Worm (Caenorhabditis elegans): ENCODE measurements around the gene F44D12.2.

DNA sequence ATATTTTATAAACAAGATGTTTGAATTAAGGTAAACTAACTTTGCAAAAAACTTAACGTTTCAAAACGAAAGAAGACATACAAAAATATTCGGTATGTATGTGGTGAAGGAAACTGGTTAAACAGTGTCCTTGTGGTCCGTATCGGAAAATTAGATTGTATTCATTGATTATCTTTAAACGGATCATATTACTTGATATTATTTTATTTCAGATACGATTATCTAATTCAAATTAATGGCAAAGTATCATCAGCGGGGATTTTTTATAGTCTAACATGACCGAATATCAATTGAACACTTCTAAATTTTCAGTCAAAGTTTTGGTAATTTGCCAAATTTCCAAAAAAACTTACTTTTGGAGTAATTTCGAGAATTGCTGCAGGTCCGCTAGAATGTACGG lies 10.7 kb downstream of the F44D12.2 start, which contains the start of gene C47E12.13:
- TF ChIP-seq lin-13 (tag; optimal IDR thresholded peaks at IDR 0.05) (no peak), ces-1 (GFP tag; optimal IDR thresholded peaks at IDR 0.05) (no peak), ceh-83 (GFP tag; optimal IDR thresholded peaks at IDR 0.05) (no peak), elt-1 (tag; optimal IDR thresholded peaks at IDR 0.05; ENCODE audit: borderline replicate concordance, insufficient read depth) (no peak), mab-5 (tag; optimal IDR thresholded peaks at IDR 0.05) (no peak), nhr-237 (tag; optimal IDR thresholded peaks at IDR 0.05) (no peak), unc-62 (GFP tag; optimal IDR thresholded peaks at IDR 0.05) (no peak), sptf-1 (tag; optimal IDR thresholded peaks at IDR 0.05) (no peak), snpc-4 (tag; optimal IDR thresholded peaks at IDR 0.05) (no peak), unc-39 (tag; optimal IDR thresholded peaks at IDR 0.05) (no peak)
